Fruit fly (Drosophila melanogaster) whole organism, embryonic: ENCODE results near the gene Ldsdh1.

Source experiments
- Atf6 ChIP-seq: fragments of 200-800 bp; sonication (Bioruptor generic); IDR thresholded peaks from 2 replicates; pipeline ENCODE4 v1.3.6; 2022; ENCODE audit warnings: missing biosample characterization, missing genetic modification characterization
- B-H1 ChIP-seq: fragments of 200-800 bp; sonication (Bioruptor generic); IDR thresholded peaks from 3 replicates; pipeline ENCODE4 v1.3.6; 2022; ENCODE audit warnings: missing biosample characterization, missing genetic modification characterization
- Bteb2 ChIP-seq: fragments of 200-800 bp; sonication (Bioruptor generic); optimal IDR thresholded peaks from 2 replicates; lab custom pipeline; 2016; ENCODE audit warnings: missing biosample characterization, missing genetic modification characterization
- CG10431 ChIP-seq: fragments of 200-800 bp; sonication (Bioruptor generic); optimal IDR thresholded peaks from 3 replicates; lab custom pipeline; 2018; ENCODE audit warnings: missing biosample characterization, mild to moderate bottlenecking, missing genetic modification characterization
- CG14667 ChIP-seq: fragments of 200-800 bp; sonication (Bioruptor generic); IDR thresholded peaks from 2 replicates; pipeline ENCODE4 v1.3.6; 2022; ENCODE audit warnings: missing biosample characterization, missing genetic modification characterization
- CG14710 ChIP-seq: fragments of 200-800 bp; sonication (Bioruptor generic); optimal IDR thresholded peaks from 3 replicates; lab custom pipeline; 2019; ENCODE audit warnings: missing biosample characterization, mild to moderate bottlenecking, missing genetic modification characterization, moderate library complexity
- CG15601 ChIP-seq: fragments of 200-800 bp; sonication (Bioruptor generic); optimal IDR thresholded peaks from 3 replicates; lab custom pipeline; 2019; ENCODE audit warnings: missing biosample characterization, mild to moderate bottlenecking, missing genetic modification characterization, moderate library complexity
- CG1647 ChIP-seq: fragments of 200-800 bp; sonication (Bioruptor generic); optimal IDR thresholded peaks from 3 replicates; lab custom pipeline; 2016; ENCODE audit warnings: missing biosample characterization, missing genetic modification characterization
- CG16779 ChIP-seq: fragments of 200-800 bp; sonication (Bioruptor generic); IDR thresholded peaks from 2 replicates; pipeline ENCODE4 v1.3.6; 2022; ENCODE audit warnings: missing biosample characterization, missing genetic modification characterization
- CG1832 ChIP-seq: fragments of 200-800 bp; sonication (Bioruptor generic); optimal IDR thresholded peaks from 2 replicates; lab custom pipeline; 2017; ENCODE audit warnings: missing biosample characterization, mild to moderate bottlenecking, missing genetic modification characterization, inconsistent platforms
- CG2199 ChIP-seq: fragments of 200-800 bp; sonication (Bioruptor generic); IDR thresholded peaks from 3 replicates; pipeline ENCODE4 v1.3.6; 2022; ENCODE audit warnings: missing biosample characterization, missing genetic modification characterization
- CG2712 ChIP-seq: fragments of 200-800 bp; optimal IDR thresholded peaks from 3 replicates; lab custom pipeline; 2019; ENCODE audit warnings: missing biosample characterization, mild to moderate bottlenecking, missing genetic modification characterization, moderate library complexity
- CG4328 ChIP-seq: fragments of 200-800 bp; sonication (Bioruptor generic); optimal IDR thresholded peaks from 3 replicates; lab custom pipeline; 2017; ENCODE audit warnings: missing biosample characterization, missing genetic modification reagents, missing genetic modification characterization
- CG7357 ChIP-seq: fragments of 200-800 bp; sonication (Bioruptor generic); IDR thresholded peaks from 3 replicates; pipeline ENCODE4 v1.3.6; 2022; ENCODE audit warnings: missing biosample characterization, missing genetic modification characterization
- CG8765 ChIP-seq: fragments of 200-800 bp; sonication (Bioruptor generic); IDR thresholded peaks from 2 replicates; pipeline ENCODE4 v1.3.6; 2022; ENCODE audit warnings: missing biosample characterization, missing genetic modification characterization
- D19B ChIP-seq: fragments of 200-800 bp; sonication (Bioruptor generic); optimal IDR thresholded peaks from 2 replicates; lab custom pipeline; 2017; ENCODE audit warnings: missing biosample characterization, mild to moderate bottlenecking, missing genetic modification characterization
- Deaf1 ChIP-seq: fragments of 200-800 bp; optimal IDR thresholded peaks from 3 replicates; lab custom pipeline; 2019; ENCODE audit warnings: missing biosample characterization, mild to moderate bottlenecking, missing genetic modification characterization, moderate library complexity
- Dfd ChIP-seq, 2 experiments: fragments of >200 bp; optimal IDR thresholded peaks; 2 replicates each; lab custom pipeline; 2017; ENCODE audit warnings: missing biosample characterization in 2 of 2, missing genetic modification characterization in 2 of 2
- E2f1 ChIP-seq: fragments of 200-800 bp; sonication (Bioruptor generic); IDR thresholded peaks from 2 replicates; pipeline ENCODE4 v1.3.6; 2022; ENCODE audit warnings: missing biosample characterization, missing genetic modification characterization
- Hr51 ChIP-seq, 2 experiments: fragments of 200-800 bp; sonication (Bioruptor generic); optimal IDR thresholded peaks; 2 replicates in 1 of 2; 3 replicates in 1 of 2; lab custom pipeline; 2016 to 2018; ENCODE audit warnings: missing biosample characterization in 2 of 2, missing genetic modification characterization in 2 of 2, mild to moderate bottlenecking in 1 of 2, moderate library complexity in 1 of 2
- MESR4 ChIP-seq: fragments of 200-800 bp; sonication (Bioruptor generic); optimal IDR thresholded peaks from 2 replicates; lab custom pipeline; 2018; ENCODE audit warnings: missing biosample characterization, mild to moderate bottlenecking, missing genetic modification characterization, moderate library complexity
- MTF-1 ChIP-seq: fragments of 200-800 bp; sonication (Bioruptor generic); optimal IDR thresholded peaks from 2 replicates; lab custom pipeline; 2018; ENCODE audit warnings: missing biosample characterization, mild to moderate bottlenecking, missing genetic modification characterization, borderline replicate concordance
- Myb ChIP-seq: fragments of 200-800 bp; sonication (Bioruptor generic); optimal IDR thresholded peaks from 2 replicates; lab custom pipeline; 2016; ENCODE audit warnings: missing biosample characterization, missing genetic modification characterization
- Nf-YB ChIP-seq: fragments of 200-800 bp; sonication (Bioruptor generic); optimal IDR thresholded peaks from 3 replicates; lab custom pipeline; 2019; ENCODE audit warnings: missing biosample characterization, mild to moderate bottlenecking, missing genetic modification characterization, moderate library complexity
- NfI ChIP-seq: fragments of 200-800 bp; sonication (Bioruptor generic); optimal IDR thresholded peaks from 3 replicates; lab custom pipeline; 2018; ENCODE audit warnings: missing biosample characterization, mild to moderate bottlenecking, missing genetic modification characterization, moderate library complexity
- Sry-β ChIP-seq: fragments of 200-800 bp; sonication (Bioruptor generic); optimal IDR thresholded peaks from 2 replicates; lab custom pipeline; 2018; ENCODE audit warnings: missing biosample characterization, mild to moderate bottlenecking, missing genetic modification characterization, moderate library complexity
- TFAM ChIP-seq: fragments of 200-800 bp; sonication (Bioruptor generic); optimal IDR thresholded peaks from 2 replicates; lab custom pipeline; 2017; ENCODE audit warnings: missing biosample characterization, missing genetic modification characterization, inconsistent platforms
- Usf ChIP-seq: fragments of 200-800 bp; sonication (Bioruptor generic); optimal IDR thresholded peaks from 2 replicates; lab custom pipeline; 2017; ENCODE audit warnings: missing genotype, missing biosample characterization, missing genetic modification characterization
- abd-A ChIP-seq: fragments of 200-800 bp; sonication (Bioruptor generic); optimal IDR thresholded peaks from 3 replicates; lab custom pipeline; 2019; ENCODE audit warnings: missing biosample characterization, mild to moderate bottlenecking, missing genetic modification characterization, moderate library complexity
- ase ChIP-seq: fragments of 200-800 bp; sonication (Bioruptor generic); IDR thresholded peaks from 3 replicates; pipeline ENCODE4 v1.3.6; 2022; ENCODE audit warnings: missing biosample characterization, missing genetic modification characterization
- corto ChIP-seq: fragments of 200-800 bp; sonication (Bioruptor generic); optimal IDR thresholded peaks from 2 replicates; lab custom pipeline; 2016; ENCODE audit warnings: missing biosample characterization, mild to moderate bottlenecking, missing genetic modification characterization, moderate library complexity
- crc ChIP-seq: fragments of 200-800 bp; sonication (Bioruptor generic); optimal IDR thresholded peaks from 2 replicates; lab custom pipeline; 2016; ENCODE audit warnings: missing biosample characterization, missing genetic modification characterization
- ewg ChIP-seq: fragments of 200-800 bp; sonication (Bioruptor generic); optimal IDR thresholded peaks from 3 replicates; lab custom pipeline; 2017; ENCODE audit warnings: mild to moderate bottlenecking, missing biosample characterization, missing genetic modification reagents, missing genetic modification characterization
- exex ChIP-seq: fragments of 200-800 bp; sonication (Bioruptor generic); optimal IDR thresholded peaks from 4 replicates; lab custom pipeline; 2018; ENCODE audit warnings: missing biosample characterization, mild to moderate bottlenecking, missing genetic modification characterization, moderate library complexity
- fd96Cb ChIP-seq: fragments of 200-800 bp; sonication (Bioruptor generic); optimal IDR thresholded peaks from 2 replicates; lab custom pipeline; 2018; ENCODE audit warnings: missing biosample characterization, mild to moderate bottlenecking, missing genetic modification characterization, moderate library complexity
- gem ChIP-seq: fragments of 200-800 bp; sonication (Bioruptor generic); optimal IDR thresholded peaks from 2 replicates; lab custom pipeline; 2019; ENCODE audit warnings: missing biosample characterization, mild to moderate bottlenecking, missing genetic modification characterization, moderate library complexity
- grn ChIP-seq: fragments of 200-800 bp; sonication (Bioruptor generic); optimal IDR thresholded peaks from 3 replicates; lab custom pipeline; 2017; ENCODE audit warnings: missing biosample characterization, missing genetic modification characterization
- lbe ChIP-seq: fragments of 200-800 bp; sonication (Bioruptor generic); optimal IDR thresholded peaks from 2 replicates; lab custom pipeline; 2016; ENCODE audit warnings: missing biosample characterization, mild to moderate bottlenecking, missing genetic modification characterization
- mirr ChIP-seq: fragments of 200-800 bp; sonication (Bioruptor generic); optimal IDR thresholded peaks from 3 replicates; lab custom pipeline; 2018; ENCODE audit warnings: missing biosample characterization, mild to moderate bottlenecking, missing genetic modification characterization
- oc ChIP-seq: fragments of 200-800 bp; sonication (Bioruptor generic); optimal IDR thresholded peaks from 2 replicates; lab custom pipeline; 2018; ENCODE audit warnings: missing biosample characterization, mild to moderate bottlenecking, missing genetic modification characterization, moderate library complexity
- salm ChIP-seq: fragments of 200-800 bp; sonication (Bioruptor generic); optimal IDR thresholded peaks from 2 replicates; lab custom pipeline; 2018; ENCODE audit warnings: missing biosample characterization, mild to moderate bottlenecking, missing genetic modification characterization
- sd ChIP-seq: fragments of 200-800 bp; sonication (Bioruptor generic); optimal IDR thresholded peaks from 3 replicates; lab custom pipeline; 2018; ENCODE audit warnings: missing biosample characterization, mild to moderate bottlenecking, missing genetic modification characterization, moderate library complexity
- sqz ChIP-seq: fragments of 200-800 bp; sonication (Bioruptor generic); optimal IDR thresholded peaks from 3 replicates; lab custom pipeline; 2018; ENCODE audit warnings: missing biosample characterization, mild to moderate bottlenecking, missing genetic modification characterization
- vfl ChIP-seq: fragments of 200-800 bp; sonication (Bioruptor generic); optimal IDR thresholded peaks from 2 replicates; lab custom pipeline; 2016; ENCODE audit warnings: missing biosample characterization, missing genetic modification characterization
- vnd ChIP-seq: fragments of 200-800 bp; sonication (Bioruptor generic); IDR thresholded peaks from 3 replicates; pipeline ENCODE4 v1.3.6; 2022; ENCODE audit warnings: missing biosample characterization, missing genetic modification characterization; ENCODE audit not compliant: partially characterized antibody
- yki ChIP-seq: fragments of >200 bp; optimal IDR thresholded peaks from 3 replicates; lab custom pipeline; 2018

The Ldsdh1 gene

DNA sequence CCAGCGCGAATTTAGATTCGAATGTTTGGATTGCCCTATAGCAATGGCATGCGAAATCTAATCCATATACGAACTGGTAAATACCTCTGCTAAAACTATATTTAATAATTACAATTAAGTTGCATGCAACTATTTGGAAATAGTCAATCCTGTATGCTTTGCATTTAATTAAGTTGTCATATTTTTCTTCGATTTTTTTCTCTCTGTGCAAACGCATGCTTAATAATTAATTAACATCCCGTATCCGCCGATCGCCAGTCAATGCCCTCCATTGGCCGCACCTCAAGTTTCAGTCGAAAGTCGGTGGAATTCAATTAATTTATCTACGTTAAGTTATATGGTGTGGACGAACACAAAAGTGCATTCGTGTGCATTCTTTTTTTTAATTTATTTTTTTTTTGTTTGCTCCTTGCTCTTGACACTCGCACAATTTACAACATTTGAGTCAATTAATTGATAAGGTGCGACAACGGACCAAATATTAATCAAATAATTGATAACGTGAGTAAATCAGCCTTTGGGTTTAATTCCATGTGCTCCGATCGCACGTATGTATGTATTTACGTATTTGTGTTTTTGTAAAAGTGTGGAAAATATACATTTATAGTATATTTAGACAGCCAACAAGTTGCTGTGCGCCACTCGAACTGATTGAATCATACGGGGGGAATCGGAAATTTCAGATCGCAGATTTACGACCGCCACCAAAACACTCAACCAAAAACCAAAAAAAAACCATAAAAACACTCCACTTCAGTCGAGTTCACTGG is 25.1 kb upstream of the Ldsdh1 start (continued):
- no peak for TF ChIP-seq D19B (GFP tag; lab: Kevin White, UChicago)
- TF ChIP-seq CG14710 (tag; lab: Kevin White, UChicago) = no peak
- TF ChIP-seq sd (tag; lab: Kevin White, UChicago) = peak; percentile 32
- TF ChIP-seq ase (GFP tag; lab: Robert Waterston, UW) = no peak
- TF ChIP-seq abd-A (tag; lab: Kevin White, UChicago) = no peak
- peak; percentile 54 for TF ChIP-seq salm (tag; lab: Kevin White, UChicago)
- TF ChIP-seq Deaf1 (tag; lab: Kevin White, UChicago) = peak; percentile 14
- TF ChIP-seq E2f1 = no peak
- peak; percentile 52; the same call in 2 of the 3 replicates for TF ChIP-seq vnd (GFP tag; lab: Robert Waterston, UW)
- peak; percentile 4 for TF ChIP-seq CG10431 (GFP tag; lab: Kevin White, UChicago)
- TF ChIP-seq lbe (GFP tag; lab: Kevin White, UChicago) = peak; percentile 15
- TF ChIP-seq yki (lab: Kevin White, UChicago) = no peak
- peak; percentile 92 for TF ChIP-seq exex
- TF ChIP-seq sqz (GFP tag; lab: Kevin White, UChicago) = peak; percentile 53
- TF ChIP-seq CG8765 (GFP tag; lab: Robert Waterston, UW) = no peak
- peak; percentile 10 for TF ChIP-seq CG15601 (tag; lab: Kevin White, UChicago)

DNA sequence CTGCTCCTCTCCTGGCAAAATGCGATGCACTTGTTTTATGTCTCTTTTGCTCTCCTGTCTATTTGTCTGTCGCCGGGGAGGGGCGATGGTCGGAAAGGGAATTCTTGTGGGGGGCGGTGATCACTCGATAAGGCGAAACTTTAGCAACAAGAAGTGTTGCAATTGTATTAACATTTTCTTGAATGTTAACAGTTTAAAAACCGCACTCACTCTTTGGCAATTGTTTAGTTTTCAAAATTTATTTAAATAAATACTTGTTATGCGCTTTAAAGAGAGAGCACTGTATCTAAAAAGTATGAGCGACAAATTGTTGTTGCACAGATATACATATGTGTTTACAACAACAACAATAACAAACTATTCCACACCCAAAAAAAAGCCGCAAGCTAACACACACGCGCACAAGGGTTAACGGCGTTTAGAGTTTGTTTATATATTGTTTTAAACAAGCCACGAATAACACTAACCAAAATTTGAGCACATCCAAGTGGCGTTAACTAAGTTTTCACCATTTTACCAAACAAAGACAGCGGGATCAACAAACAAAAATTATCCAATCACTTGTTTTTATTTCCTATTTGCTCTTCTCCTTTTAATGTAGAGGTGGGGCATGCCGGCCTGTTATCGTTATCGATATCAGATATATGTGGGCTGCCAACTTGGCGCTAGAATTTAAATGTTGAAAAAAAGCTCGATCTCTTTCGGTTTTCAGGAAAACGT is 20.2 kb upstream of the Ldsdh1 start, which contains the start of gene CG2258:
TSS of gene CG2258 (minus strand) at position 617 of the 720 bp plus-strand sequence.
- TF ChIP-seq Atf6 (GFP tag; lab: Robert Waterston, UW) (peak; percentile 82), CG16779 (GFP tag; lab: Robert Waterston, UW) (peak; percentile 49; the same call in 1 of the 2 replicates), Myb (peak; percentile 30), oc (tag; lab: Kevin White, UChicago) (peak; percentile 92), Nf-YB (GFP tag; lab: Kevin White, UChicago) (peak; percentile 45), Hr51 (GFP tag; optimal IDR thresholded peaks at IDR 0.05; lab: Kevin White, UChicago) (peak; percentile 44 to 85), CG1647 (GFP tag; lab: Kevin White, UChicago) (peak; percentile 77), CG8765 (GFP tag; lab: Robert Waterston, UW) (peak; percentile 69; the same call in 1 of the 2 replicates), CG1832 (GFP tag; lab: Kevin White, UChicago) (no peak), grn (GFP tag; lab: Kevin White, UChicago) (no peak), CG4328 (peak; percentile 77), Bteb2 (GFP tag; lab: Kevin White, UChicago) (peak; percentile 27), MTF-1 (GFP tag; lab: Kevin White, UChicago) (peak; percentile 76), TFAM (GFP tag; lab: Kevin White, UChicago) (peak; percentile 7), corto (GFP tag; lab: Kevin White, UChicago) (no peak), Sry-β (GFP tag; lab: Kevin White, UChicago) (peak; percentile 10), CG2199 (GFP tag; lab: Robert Waterston, UW) (0 out of 3 replicates have a peak, but pooled peaks have one; percentile 49), CG2712 (tag; lab: Kevin White, UChicago) (peak; percentile 88), fd96Cb (peak; percentile 90), gem (tag; lab: Kevin White, UChicago) (peak; percentile 91), NfI (peak; percentile 84), B-H1 (peak; percentile 73), CG14667 (GFP tag; lab: Robert Waterston, UW) (peak; percentile 85), ewg (peak; percentile 74), MESR4 (peak; percentile 9), mirr (GFP tag; lab: Kevin White, UChicago) (peak; percentile 53), Usf (peak; percentile 37), CG7357 (GFP tag; lab: Robert Waterston, UW) (peak; percentile 60; the same call in 1 of the 3 replicates), vfl (GFP tag; lab: Kevin White, UChicago) (no peak), crc (GFP tag; lab: Kevin White, UChicago) (no peak), Dfd (GFP tag; optimal IDR thresholded peaks at IDR 0.05; lab: Kevin White, UChicago) (no peak)
